Fruit fly (Drosophila melanogaster): Measurements from ENCODE around the gene Ubc84D.

DNA sequence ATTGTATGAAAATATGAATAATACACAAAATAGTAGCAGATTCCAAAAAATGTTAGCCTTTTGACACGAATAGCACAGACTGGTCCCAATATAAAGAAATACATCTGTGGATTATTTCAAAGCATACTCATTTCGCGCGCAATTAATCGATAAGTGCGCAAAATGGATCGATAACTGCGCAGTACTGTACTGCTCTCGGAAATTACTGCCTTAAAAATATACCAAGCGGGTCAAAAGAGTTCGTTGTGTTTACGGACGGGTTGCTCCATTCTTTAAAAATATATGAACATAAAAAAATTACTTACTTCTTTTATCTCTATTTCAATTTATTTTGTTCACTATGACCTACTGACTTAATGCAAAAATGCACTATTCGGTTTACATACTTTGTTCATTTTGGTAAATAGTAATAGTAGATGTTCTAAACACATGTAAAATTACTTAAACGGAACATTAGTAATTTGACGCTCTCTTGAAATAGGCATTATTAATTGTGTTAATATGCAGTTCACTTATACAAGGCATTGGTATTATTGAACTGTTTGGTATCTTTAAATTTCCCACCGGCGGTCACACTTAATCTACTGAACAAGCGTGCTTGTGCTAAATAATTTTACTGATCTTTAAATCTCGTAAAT, 11.0 kb upstream of the Ubc84D start, which contains the start of the genes Rtnl2 and alphaTub84D:
- no peak for TF ChIP-seq Myc (optimal IDR thresholded peaks at IDR 0.05)
- no peak for TF ChIP-seq ttk (optimal IDR thresholded peaks at IDR 0.05)
- no peak for TF ChIP-seq h (optimal IDR thresholded peaks at IDR 0.05)
- TF ChIP-seq insv (optimal IDR thresholded peaks at IDR 0.05): no peak
- TF ChIP-seq psq (optimal IDR thresholded peaks at IDR 0.05): no peak
